Worm (Caenorhabditis elegans) whole organism, early embryonic: ENCODE results near the gene nfm-1.
A peak's percentile ranks its signal among the peaks of the same experiment; 100 is the strongest.

Experiments
- aly-1 ChIP-seq: sonication (generic microtip); optimal IDR thresholded peaks from 2 replicates; lab custom pipeline; 2016; ENCODE audit warnings: missing genetic modification characterization, missing compliant biosample characterization
- ama-1 ChIP-seq: fragments of 150-350 bp; optimal IDR thresholded peaks from 2 replicates; lab custom pipeline; 2014
- ceh-13 ChIP-seq: fragments of 200-800 bp; sonication (Bioruptor generic); optimal IDR thresholded peaks from 2 replicates; lab custom pipeline; 2018; ENCODE audit warnings: mild to moderate bottlenecking, missing genetic modification characterization, missing compliant biosample characterization
- flt-1 ChIP-seq: fragments of 200-800 bp; sonication (Bioruptor generic); IDR thresholded peaks from 2 replicates; pipeline ENCODE4 v1.3.6; 2022; ENCODE audit warnings: missing genetic modification characterization, missing compliant biosample characterization
- hnd-1 ChIP-seq: sonication (generic microtip); optimal IDR thresholded peaks from 2 replicates; lab custom pipeline; 2016; ENCODE audit warnings: missing genetic modification characterization, missing compliant biosample characterization
- pes-1 ChIP-seq: fragments of 200-800 bp; sonication (Bioruptor generic); IDR thresholded peaks from 2 replicates; pipeline ENCODE4 v1.3.6; 2022; ENCODE audit warnings: missing genetic modification reagents, missing genetic modification characterization, missing compliant biosample characterization
- sea-1 ChIP-seq: fragments of 200-800 bp; sonication (Bioruptor generic); conservative IDR thresholded peaks from 2 replicates; pipeline ENCODE4 v1.3.6; 2022; ENCODE audit warnings: missing genetic modification characterization, missing compliant biosample characterization
- tbx-11 ChIP-seq: fragments of 200-800 bp; sonication (Bioruptor generic); IDR thresholded peaks from 2 replicates; pipeline ENCODE4 v1.3.6; 2022; ENCODE audit warnings: missing genetic modification characterization, missing compliant biosample characterization
- tra-4 ChIP-seq: sonication (generic microtip); optimal IDR thresholded peaks from 2 replicates; lab custom pipeline; 2017; ENCODE audit warnings: missing genetic modification characterization, missing compliant biosample characterization

- no peak for TF ChIP-seq ama-1 (lab: Kevin White, UChicago)
- TF ChIP-seq flt-1: peak; percentile 93
- TF ChIP-seq aly-1 (tag; lab: Kevin White, UChicago): peak; percentile 71
- TF ChIP-seq pes-1 (GFP tag; lab: Robert Waterston, UW): peak; percentile 94
- peak; percentile 94 for TF ChIP-seq sea-1
- peak; percentile 74 for TF ChIP-seq tra-4 (tag; lab: Kevin White, UChicago)
- TF ChIP-seq tbx-11: peak; percentile 87
- peak; percentile 81 for TF ChIP-seq hnd-1 (tag; lab: Kevin White, UChicago)
- peak; percentile 83 for TF ChIP-seq ceh-13 (GFP tag; lab: Kevin White, UChicago)
Measured at ce11 chrIII:6158642-6159475, at the start of gene nfm-1.
